Worm (Caenorhabditis elegans) whole organism, young adult: Measurements from ENCODE around the gene ZK180.7.
A peak's percentile ranks its signal among the peaks of the same experiment; 100 is the strongest.

Source experiments
- B0019.2 ChIP-seq: fragments of 200-800 bp; sonication (Bioruptor generic); conservative IDR thresholded peaks from 2 replicates; pipeline ENCODE4 v1.3.6; 2022; ENCODE audit warnings: missing genetic modification reagents, missing genetic modification characterization, missing compliant biosample characterization
- B0035.1 ChIP-seq: sonication (generic microtip); optimal IDR thresholded peaks from 2 replicates; lab custom pipeline; 2016; ENCODE audit warnings: missing genetic modification characterization, mild to moderate bottlenecking, missing compliant biosample characterization, missing genotype, missing genetic modification reagents
- B0336.3 ChIP-seq: fragments of 200-800 bp; sonication (Bioruptor generic); IDR thresholded peaks from 2 replicates; pipeline ENCODE4 v1.3.6; 2022; ENCODE audit warnings: missing genetic modification characterization, missing compliant biosample characterization
- C17E4.6 ChIP-seq: fragments of 200-800 bp; sonication (Bioruptor generic); IDR thresholded peaks from 2 replicates; pipeline ENCODE4 v1.3.6; 2022; ENCODE audit warnings: missing genetic modification reagents, missing genetic modification characterization, missing compliant biosample characterization
- F10E7.11 ChIP-seq: sonication (generic microtip); optimal IDR thresholded peaks from 2 replicates; lab custom pipeline; 2017; ENCODE audit warnings: mild to moderate bottlenecking, missing genetic modification characterization, moderate library complexity, missing compliant biosample characterization
- F22D6.2 ChIP-seq: sonication (generic microtip); optimal IDR thresholded peaks from 2 replicates; lab custom pipeline; 2016; ENCODE audit warnings: mild to moderate bottlenecking, missing genetic modification characterization, missing compliant biosample characterization
- F33H1.4 ChIP-seq: fragments of 200-800 bp; sonication (Bioruptor generic); IDR thresholded peaks from 2 replicates; pipeline ENCODE4 v1.3.6; 2022; ENCODE audit warnings: missing genetic modification reagents, missing genetic modification characterization, missing compliant biosample characterization
- T07F8.4 ChIP-seq: sonication (generic microtip); optimal IDR thresholded peaks from 2 replicates; lab custom pipeline; 2016; ENCODE audit warnings: mild to moderate bottlenecking, missing genetic modification characterization, moderate library complexity, missing compliant biosample characterization
- Y53G8AR.9 ChIP-seq: fragments of 200-800 bp; sonication (Bioruptor generic); conservative IDR thresholded peaks from 2 replicates; pipeline ENCODE4 v1.3.6; 2022; ENCODE audit warnings: missing genetic modification reagents, missing genetic modification characterization, missing compliant biosample characterization
- Y56A3A.18 ChIP-seq: fragments of 200-800 bp; sonication (Bioruptor generic); IDR thresholded peaks from 2 replicates; pipeline ENCODE4 v1.3.6; 2022; ENCODE audit warnings: missing genetic modification reagents, missing genetic modification characterization, missing compliant biosample characterization
- Y79H2A.3 ChIP-seq: fragments of 200-800 bp; sonication (Bioruptor generic); conservative IDR thresholded peaks from 2 replicates; pipeline ENCODE4 v1.3.6; 2022; ENCODE audit warnings: missing genetic modification reagents, missing genetic modification characterization, missing compliant biosample characterization
- ZK185.1 ChIP-seq: sonication (generic microtip); optimal IDR thresholded peaks from 2 replicates; lab custom pipeline; 2016; ENCODE audit warnings: mild to moderate bottlenecking, missing genetic modification characterization, missing compliant biosample characterization; ENCODE audit not compliant: poor library complexity, severe bottlenecking
- ama-1 ChIP-seq, 3 experiments: fragments of 150-350 bp in 1 of 3; sonication (generic microtip) in 2 of 3; optimal IDR thresholded peaks; 2 replicates each; lab custom pipeline; 2014 to 2018; ENCODE audit warnings: missing biosample characterization in 2 of 3, missing genetic modification characterization in 2 of 3, missing genetic modification reagents in 2 of 3
- aptf-3 ChIP-seq: fragments of 200-800 bp; sonication (Bioruptor generic); IDR thresholded peaks from 2 replicates; pipeline ENCODE4 v1.3.6; 2022; ENCODE audit warnings: missing genetic modification characterization, missing compliant biosample characterization
- athp-1 ChIP-seq: sonication (generic microtip); optimal IDR thresholded peaks from 2 replicates; lab custom pipeline; 2017; ENCODE audit warnings: mild to moderate bottlenecking, missing genetic modification characterization, missing compliant biosample characterization
- attf-6 ChIP-seq: fragments of 200-800 bp; sonication (Bioruptor generic); IDR thresholded peaks from 2 replicates; pipeline ENCODE4 v1.3.6; 2022; ENCODE audit warnings: missing genetic modification reagents, missing genetic modification characterization, missing compliant biosample characterization
- bed-2 ChIP-seq: fragments of 200-800 bp; sonication (Bioruptor generic); IDR thresholded peaks from 2 replicates; pipeline ENCODE4 v1.3.6; 2022; ENCODE audit warnings: missing genetic modification reagents, missing genetic modification characterization, missing compliant biosample characterization
- cebp-1 ChIP-seq, 2 experiments: fragments of 200-800 bp in 1 of 2; sonication (Bioruptor generic) in 1 of 2; sonication (generic microtip) in 1 of 2; IDR thresholded peaks in 1 of 2; optimal IDR thresholded peaks in 1 of 2; 2 replicates each; pipeline versions ENCODE4 v1.3.6 to Lab custom; 2017 to 2022; ENCODE audit warnings: missing compliant biosample characterization in 2 of 2, missing genetic modification characterization in 2 of 2, mild to moderate bottlenecking in 1 of 2, missing genetic modification reagents in 1 of 2, moderate library complexity in 1 of 2
- ceh-100 ChIP-seq: fragments of 200-800 bp; sonication (Bioruptor generic); IDR thresholded peaks from 2 replicates; pipeline ENCODE4 v1.3.6; 2022; ENCODE audit warnings: missing genetic modification reagents, missing genetic modification characterization, missing compliant biosample characterization
- chd-7 ChIP-seq: sonication (generic microtip); optimal IDR thresholded peaks from 2 replicates; lab custom pipeline; 2016; ENCODE audit warnings: mild to moderate bottlenecking, missing genetic modification characterization, moderate library complexity, missing compliant biosample characterization
- egrh-3 ChIP-seq: fragments of 200-800 bp; sonication (Bioruptor generic); IDR thresholded peaks from 2 replicates; pipeline ENCODE4 v1.3.6; 2022; ENCODE audit warnings: missing genetic modification reagents, missing genetic modification characterization, missing compliant biosample characterization
- gei-17 ChIP-seq: fragments of 200-800 bp; sonication (Bioruptor generic); optimal IDR thresholded peaks from 2 replicates; lab custom pipeline; 2018; ENCODE audit warnings: mild to moderate bottlenecking, missing genetic modification characterization, missing compliant biosample characterization
- him-1 ChIP-seq: sonication (generic microtip); optimal IDR thresholded peaks from 2 replicates; lab custom pipeline; 2016; ENCODE audit warnings: missing genotype, missing genetic modification reagents, missing genetic modification characterization, missing compliant biosample characterization
- hmg-1.2 ChIP-seq: fragments of 200-800 bp; sonication (Bioruptor generic); IDR thresholded peaks from 2 replicates; pipeline ENCODE4 v1.3.6; 2022; ENCODE audit warnings: missing genetic modification reagents, missing genetic modification characterization, missing compliant biosample characterization
- hrde-1 ChIP-seq: sonication (generic microtip); optimal IDR thresholded peaks from 2 replicates; lab custom pipeline; 2016; ENCODE audit warnings: missing genetic modification characterization, mild to moderate bottlenecking, missing compliant biosample characterization, moderate library complexity, missing genotype, missing genetic modification reagents, borderline replicate concordance
- hsf-1 ChIP-seq: fragments of 200-800 bp; sonication (Bioruptor generic); IDR thresholded peaks from 2 replicates; pipeline ENCODE4 v1.3.6; 2022; ENCODE audit warnings: missing genetic modification reagents, missing genetic modification characterization, missing compliant biosample characterization
- let-607 ChIP-seq, 2 experiments: fragments of 200-800 bp in 1 of 2; sonication (Bioruptor generic) in 1 of 2; sonication (generic microtip) in 1 of 2; optimal IDR thresholded peaks; 2 replicates each; lab custom pipeline; 2016 to 2018; ENCODE audit warnings: mild to moderate bottlenecking in 2 of 2, missing compliant biosample characterization in 2 of 2, missing genetic modification characterization in 2 of 2, moderate library complexity in 2 of 2, missing genotype in 1 of 2
- lin-26 ChIP-seq: fragments of 200-800 bp; sonication (Bioruptor generic); IDR thresholded peaks from 2 replicates; pipeline ENCODE4 v1.3.6; 2022; ENCODE audit warnings: missing genetic modification reagents, missing genetic modification characterization, missing compliant biosample characterization
- lin-54 ChIP-seq: fragments of 200-800 bp; sonication (Bioruptor generic); optimal IDR thresholded peaks from 2 replicates; lab custom pipeline; 2018; ENCODE audit warnings: mild to moderate bottlenecking, missing genetic modification characterization, missing compliant biosample characterization
- madf-10 ChIP-seq: sonication (generic microtip); optimal IDR thresholded peaks from 2 replicates; lab custom pipeline; 2016; ENCODE audit warnings: mild to moderate bottlenecking, missing genetic modification characterization, missing compliant biosample characterization
- madf-3 ChIP-seq: fragments of 200-800 bp; sonication (Bioruptor generic); IDR thresholded peaks from 2 replicates; pipeline ENCODE4 v1.3.6; 2022; ENCODE audit warnings: missing genetic modification reagents, missing genetic modification characterization, missing compliant biosample characterization
- nhr-27 ChIP-seq: fragments of 200-800 bp; sonication (Bioruptor generic); optimal IDR thresholded peaks from 2 replicates; lab custom pipeline; 2018; ENCODE audit warnings: mild to moderate bottlenecking, missing genetic modification characterization, moderate library complexity, missing compliant biosample characterization
- nhr-80 ChIP-seq: sonication (generic microtip); optimal IDR thresholded peaks from 2 replicates; lab custom pipeline; 2016; ENCODE audit warnings: missing genetic modification characterization, missing compliant biosample characterization
- nhr-90 ChIP-seq: sonication (generic microtip); optimal IDR thresholded peaks from 2 replicates; lab custom pipeline; 2016; ENCODE audit warnings: missing genotype, mild to moderate bottlenecking, missing genetic modification characterization, missing compliant biosample characterization
- pbrm-1 ChIP-seq: fragments of 200-800 bp; sonication (Bioruptor generic); IDR thresholded peaks from 2 replicates; pipeline ENCODE4 v1.3.6; 2022; ENCODE audit warnings: missing genetic modification reagents, missing genetic modification characterization, missing compliant biosample characterization
- rpc-1 ChIP-seq, 2 experiments: fragments of 150-350 bp in 1 of 2; sonication (generic microtip) in 1 of 2; optimal IDR thresholded peaks; 2 replicates each; lab custom pipeline; 2014 to 2018; ENCODE audit warnings: missing biosample characterization in 1 of 2, missing genetic modification characterization in 1 of 2, missing genetic modification reagents in 1 of 2, missing genotype in 1 of 2
- sdz-38 ChIP-seq: sonication (generic microtip); optimal IDR thresholded peaks from 2 replicates; lab custom pipeline; 2016; ENCODE audit warnings: missing genotype, missing genetic modification characterization, missing compliant biosample characterization
- sptf-2 ChIP-seq: fragments of 200-800 bp; sonication (Bioruptor generic); optimal IDR thresholded peaks from 2 replicates; lab custom pipeline; 2018; ENCODE audit warnings: mild to moderate bottlenecking, missing genetic modification characterization, missing compliant biosample characterization
- tbp1 ChIP-seq: fragments of 200-800 bp; sonication (Bioruptor generic); optimal IDR thresholded peaks from 2 replicates; lab custom pipeline; 2018; ENCODE audit warnings: mild to moderate bottlenecking, missing genetic modification characterization, missing compliant biosample characterization
- tlf-1 ChIP-seq: fragments of 200-800 bp; sonication (Bioruptor generic); optimal IDR thresholded peaks from 2 replicates; lab custom pipeline; 2018; ENCODE audit warnings: mild to moderate bottlenecking, missing genetic modification characterization, missing compliant biosample characterization
- unc-130 ChIP-seq: sonication (generic microtip); optimal IDR thresholded peaks from 2 replicates; lab custom pipeline; 2016; ENCODE audit warnings: missing genetic modification reagents, missing genetic modification characterization, missing compliant biosample characterization
- zfh-2 ChIP-seq: fragments of 200-800 bp; sonication (Bioruptor generic); conservative IDR thresholded peaks from 2 replicates; pipeline ENCODE4 v1.3.6; 2022; ENCODE audit warnings: missing genetic modification reagents, missing genetic modification characterization, missing compliant biosample characterization
- zim-3 ChIP-seq: sonication (generic microtip); optimal IDR thresholded peaks from 2 replicates; lab custom pipeline; 2017; ENCODE audit warnings: mild to moderate bottlenecking, missing genetic modification characterization, moderate library complexity, missing compliant biosample characterization
- ztf-22 ChIP-seq: fragments of 200-800 bp; sonication (Bioruptor generic); optimal IDR thresholded peaks from 2 replicates; lab custom pipeline; 2018; ENCODE audit warnings: mild to moderate bottlenecking, missing genetic modification characterization, moderate library complexity, missing compliant biosample characterization
- ztf-28 ChIP-seq: fragments of 200-800 bp; sonication (Bioruptor generic); IDR thresholded peaks from 2 replicates; pipeline ENCODE4 v1.3.6; 2022; ENCODE audit warnings: missing genetic modification reagents, missing genetic modification characterization, missing compliant biosample characterization
- ztf-6 ChIP-seq: fragments of 200-800 bp; sonication (Bioruptor generic); IDR thresholded peaks from 2 replicates; pipeline ENCODE4 v1.3.6; 2022; ENCODE audit warnings: missing genetic modification reagents, missing genetic modification characterization, missing compliant biosample characterization

Gene ZK180.7

ce11 chrIV:4445711-4446290 is 44.5 kb upstream of the ZK180.7 start, which contains the start of the genes wapl-1 and htz-1 (continued):
- TF ChIP-seq ztf-28 (GFP tag; lab: Robert Waterston, UW), result 0 out of 2 replicates have a peak, but pooled peaks have one; percentile 66
- TF ChIP-seq hmg-1.2, result peak; percentile 81
- TF ChIP-seq ceh-100 (GFP tag; lab: Robert Waterston, UW), result peak; percentile 81
- no peak for TF ChIP-seq T07F8.4 (tag; lab: Kevin White, UChicago)
- peak; percentile 82; the same call in 1 of the 2 replicates for TF ChIP-seq C17E4.6 (GFP tag; lab: Robert Waterston, UW)
- TF ChIP-seq tlf-1 (GFP tag; lab: Kevin White, UChicago), result peak; percentile 96
- peak; percentile 65 for TF ChIP-seq madf-10 (tag; lab: Kevin White, UChicago)
- peak; percentile 43; the same call in 1 of the 2 replicates for TF ChIP-seq egrh-3 (GFP tag; lab: Robert Waterston, UW)
- peak; percentile 88 for TF ChIP-seq ZK185.1
- peak; percentile 65 for TF ChIP-seq athp-1 (tag; lab: Kevin White, UChicago)
- peak; percentile 27 for TF ChIP-seq gei-17 (GFP tag; lab: Kevin White, UChicago)
- peak; percentile 95 for TF ChIP-seq lin-54 (GFP tag; lab: Kevin White, UChicago)
- TF ChIP-seq him-1, result no peak
- peak; percentile 70; the same call in 1 of the 2 replicates for TF ChIP-seq Y79H2A.3 (GFP tag; lab: Robert Waterston, UW)
- TF ChIP-seq lin-26 (GFP tag; lab: Robert Waterston, UW), result no peak
- no peak for TF ChIP-seq F22D6.2 (tag; lab: Kevin White, UChicago)
- TF ChIP-seq nhr-27 (tag; lab: Kevin White, UChicago), result no peak
- TF ChIP-seq zfh-2 (GFP tag; lab: Robert Waterston, UW), result peak; percentile 64; the same call in 1 of the 2 replicates
- TF ChIP-seq sptf-2, result no peak
- peak; percentile 74 for TF ChIP-seq unc-130 (GFP tag; lab: Kevin White, UChicago)
- TF ChIP-seq nhr-90, result no peak
- no peak for TF ChIP-seq ztf-22 (GFP tag; lab: Kevin White, UChicago)
- TF ChIP-seq attf-6, result peak; percentile 65
- no peak for TF ChIP-seq hrde-1 (tag; lab: Kevin White, UChicago)
- TF ChIP-seq pbrm-1 (GFP tag; lab: Robert Waterston, UW), result peak; percentile 94
- peak; percentile 88 for TF ChIP-seq Y53G8AR.9
- no peak for TF ChIP-seq rpc-1 (optimal IDR thresholded peaks at IDR 0.05; lab: Kevin White, UChicago)
- TF ChIP-seq rpc-1 (tag; optimal IDR thresholded peaks at IDR 0.05; lab: Kevin White, UChicago), result no peak
- TF ChIP-seq zim-3, result peak; percentile 56
- no peak for TF ChIP-seq F10E7.11 (tag; lab: Kevin White, UChicago)
- TF ChIP-seq ama-1 (optimal IDR thresholded peaks at IDR 0.05; lab: Kevin White, UChicago), result no peak
- TF ChIP-seq ama-1 (GFP tag; optimal IDR thresholded peaks at IDR 0.05; lab: Kevin White, UChicago), result no peak
- peak; percentile 50; the same call in 1 of the 2 replicates for TF ChIP-seq cebp-1 (GFP tag; IDR thresholded peaks at IDR 0.05; lab: Robert Waterston, UW)
- peak; percentile 87 for TF ChIP-seq cebp-1 (tag; optimal IDR thresholded peaks at IDR 0.05; lab: Kevin White, UChicago)
- TF ChIP-seq B0336.3 (GFP tag; lab: Robert Waterston, UW), result peak; percentile 88
- TF ChIP-seq hsf-1 (GFP tag; lab: Robert Waterston, UW), result peak; percentile 85
- no peak for TF ChIP-seq B0035.1 (tag; lab: Kevin White, UChicago)
- TF ChIP-seq Y56A3A.18 (GFP tag; lab: Robert Waterston, UW), result peak; percentile 60; the same call in 1 of the 2 replicates
- peak; percentile 93 for TF ChIP-seq B0019.2 (GFP tag; lab: Robert Waterston, UW)
- peak; percentile 36 to 56 for TF ChIP-seq let-607 (tag; optimal IDR thresholded peaks at IDR 0.05; lab: Kevin White, UChicago)
- peak; percentile 92 for TF ChIP-seq madf-3 (GFP tag; lab: Robert Waterston, UW)
- no peak for TF ChIP-seq sdz-38 (tag; lab: Kevin White, UChicago)
- peak; percentile 62 for TF ChIP-seq chd-7 (tag; lab: Kevin White, UChicago)
- TF ChIP-seq tbp1 (GFP tag; lab: Kevin White, UChicago), result peak; percentile 76
- no peak for TF ChIP-seq aptf-3 (GFP tag; lab: Robert Waterston, UW)
- no peak; the same call in 1 of the 2 replicates for TF ChIP-seq ztf-6 (GFP tag; lab: Robert Waterston, UW)
- peak; percentile 67 for TF ChIP-seq nhr-80 (tag; lab: Kevin White, UChicago)
- no peak for TF ChIP-seq bed-2
- peak; percentile 99 for TF ChIP-seq F33H1.4 (GFP tag; lab: Robert Waterston, UW)
